Worm (Caenorhabditis elegans): ENCODE results near the gene F36F12.7.
"Not testable (repeated sequence)": the region's sequence is repeated elsewhere in the genome, so short reads cannot be mapped to it uniquely, and the experiment has no call there.

Gene F36F12.7

ce11 chrV:2083869-2084268 is 15.3 kb upstream of the F36F12.7 start:
- no peak for TF ChIP-seq unc-62 (GFP tag; optimal IDR thresholded peaks at IDR 0.05)

ce11 chrV:2085745-2086267 is 13.3 kb upstream of the F36F12.7 start, which contains the start of gene F36F12.3:
Gene F36F12.3 (plus strand): TSS chrV:2085795.
- not testable (repeated sequence) for TF ChIP-seq unc-62 (GFP tag; optimal IDR thresholded peaks at IDR 0.05)

- TF ChIP-seq unc-62 (GFP tag; optimal IDR thresholded peaks at IDR 0.05), result not testable (repeated sequence)
Observed at ce11 chrV:2090321-2090720, 8.8 kb upstream of the F36F12.7 start, which contains the start of gene ztf-28. Gene ztf-28 (plus strand): TSS chrV:2090669.

- TF ChIP-seq unc-62 (GFP tag; optimal IDR thresholded peaks at IDR 0.05), result no peak
Observed at ce11 chrV:2095204-2095603, 3.9 kb upstream of the F36F12.7 start, which contains the start of gene F36F12.2. Gene F36F12.2 (minus strand): TSS chrV:2095304.

DNA sequence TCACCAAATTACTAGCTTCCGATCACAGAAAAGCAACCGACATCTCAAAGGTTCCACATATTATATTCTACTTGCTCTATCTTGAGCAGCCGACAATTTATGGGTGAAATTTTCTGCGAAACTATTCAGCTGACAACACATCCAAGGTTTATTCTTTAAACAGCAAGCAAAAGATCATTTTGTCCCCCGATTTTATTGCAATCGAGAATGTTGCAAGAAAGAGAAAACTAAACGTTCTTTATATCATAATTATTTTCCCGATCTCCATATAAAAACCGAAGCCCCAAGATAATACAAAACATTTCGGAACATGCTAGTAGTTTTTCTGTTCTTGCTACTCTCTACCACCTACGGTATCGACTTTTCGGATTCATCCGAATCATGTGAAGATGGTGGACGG is 3.4 kb upstream of the F36F12.7 start, which contains the start of gene clec-207:
TSS of gene clec-207 (plus strand) at position 301 of the 400 bp plus-strand sequence.
- no peak for TF ChIP-seq unc-62 (GFP tag; optimal IDR thresholded peaks at IDR 0.05)

DNA sequence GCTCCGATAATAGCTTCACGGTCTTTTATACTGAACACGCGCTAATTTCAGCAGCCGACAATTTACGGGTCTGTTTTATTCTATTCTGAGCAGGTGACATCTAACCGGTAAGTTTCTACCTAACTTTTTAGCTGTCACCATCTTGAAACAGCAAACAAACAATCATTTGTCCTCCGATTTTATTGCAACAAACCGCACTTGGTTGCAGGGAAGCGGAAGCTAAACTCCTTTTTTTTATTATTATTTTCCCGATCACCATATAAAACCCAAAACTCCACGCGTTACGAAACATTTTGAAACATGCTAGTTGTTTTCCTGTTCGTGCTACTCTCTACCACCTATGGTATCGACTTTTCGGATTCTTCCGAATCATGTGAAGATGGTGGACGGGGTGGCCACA is 1.5 kb upstream of the F36F12.7 start, which contains the start of gene clec-208:
TSS of gene clec-208 (plus strand) at position 301 of the 400 bp plus-strand sequence.
- no peak for TF ChIP-seq unc-62 (GFP tag; optimal IDR thresholded peaks at IDR 0.05)

DNA sequence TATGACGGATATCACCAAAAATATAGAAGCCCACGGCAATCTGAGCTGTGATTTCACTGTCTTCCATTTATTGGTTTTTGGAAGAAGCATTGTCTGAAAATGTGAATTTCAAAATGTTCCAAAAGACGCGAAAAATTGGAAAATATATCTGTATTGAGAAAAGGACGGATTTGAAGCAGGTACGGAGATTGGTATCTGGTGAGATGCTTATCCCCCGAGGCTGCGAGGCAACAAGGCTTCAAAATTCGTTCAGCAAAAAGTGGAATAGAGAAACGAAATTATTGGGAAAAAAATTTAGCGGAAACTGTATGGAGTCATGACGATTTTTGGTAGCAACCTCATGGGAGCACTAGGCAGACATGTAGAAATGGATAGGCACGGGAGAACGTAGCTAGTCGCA is 4.0 kb downstream of the F36F12.7 start, which contains the start of gene F36F12.1:
TSS of gene F36F12.1 (minus strand) at position 101 of the 400 bp plus-strand sequence.
- TF ChIP-seq unc-62 (GFP tag; optimal IDR thresholded peaks at IDR 0.05), result no peak

DNA sequence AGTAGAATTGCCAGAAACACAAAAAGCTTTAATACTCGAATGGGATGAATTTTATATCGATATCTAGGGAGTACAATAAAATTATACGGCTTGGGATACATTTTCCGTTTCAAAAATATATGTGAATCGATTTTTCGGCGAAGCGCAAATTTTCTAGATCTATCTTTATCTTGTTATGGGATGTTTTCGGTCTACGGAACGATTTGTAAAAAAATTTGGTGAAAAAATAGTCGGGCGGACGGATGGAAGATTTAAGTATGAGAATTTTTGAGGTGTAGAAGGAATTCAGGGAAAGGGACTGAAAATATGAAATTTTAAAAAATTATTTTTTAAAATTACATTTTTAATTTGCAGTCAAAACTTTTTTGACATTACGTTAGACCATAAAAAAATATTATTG is 6.8 kb downstream of the F36F12.7 start, which contains the start of gene F22F7.4:
TSS of gene F22F7.4 (minus strand) at position 101 of the 400 bp plus-strand sequence.
- no peak for TF ChIP-seq unc-62 (GFP tag; optimal IDR thresholded peaks at IDR 0.05)

- no peak for TF ChIP-seq unc-62 (GFP tag; optimal IDR thresholded peaks at IDR 0.05)
Observed at ce11 chrV:2109295-2109694, 10.2 kb downstream of the F36F12.7 start, which contains the start of gene ckb-4. Gene ckb-4 (minus strand): TSS chrV:2109434.

DNA sequence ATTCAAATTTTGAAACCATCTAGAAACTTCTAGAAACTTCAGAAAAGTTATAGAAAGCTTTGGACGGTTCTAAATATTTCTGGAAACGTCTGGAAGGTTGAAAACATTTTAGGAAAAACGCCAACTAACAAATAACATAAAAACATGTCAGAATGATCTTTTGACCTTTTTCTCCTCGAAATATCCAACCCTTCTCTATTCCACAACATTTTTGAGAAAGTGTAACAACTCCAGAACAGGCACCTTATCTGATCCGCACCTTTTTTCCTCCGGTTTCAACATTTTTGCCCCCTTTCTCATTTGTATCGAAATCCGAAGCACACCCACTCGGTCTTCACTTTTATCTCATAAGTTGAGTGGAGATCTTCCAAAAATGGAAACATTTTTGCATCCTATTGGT is 11.2 kb downstream of the F36F12.7 start, which contains the start of gene F22F7.3:
TSS of gene F22F7.3 (plus strand) at position 301 of the 400 bp plus-strand sequence.
- TF ChIP-seq unc-62 (GFP tag; optimal IDR thresholded peaks at IDR 0.05), result no peak

- TF ChIP-seq unc-62 (GFP tag; optimal IDR thresholded peaks at IDR 0.05), result no peak
Observed at ce11 chrV:2118574-2118973, 19.4 kb downstream of the F36F12.7 start, which contains the start of gene bgnt-1.2. Gene bgnt-1.2 (minus strand): TSS chrV:2118674.

DNA sequence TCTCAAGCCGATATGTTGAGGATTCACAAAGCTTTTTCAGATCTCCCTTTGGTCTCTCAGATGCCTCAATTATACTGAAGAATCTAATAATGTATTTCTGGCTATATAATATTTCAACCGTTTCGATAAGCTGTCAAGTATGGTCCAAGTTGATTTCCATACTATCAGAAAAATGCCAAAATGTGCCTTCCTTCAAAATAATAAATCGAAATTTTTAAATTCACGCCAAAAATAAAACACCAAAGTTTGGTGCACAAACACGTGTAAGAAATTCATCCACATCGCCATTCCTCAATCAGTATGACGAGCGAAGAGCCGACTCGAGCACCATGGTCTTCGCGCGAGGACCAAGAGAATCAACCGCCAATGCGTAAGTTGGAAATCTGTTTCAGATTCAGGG is 20.4 kb downstream of the F36F12.7 start, which contains the start of gene F22F7.11:
TSS of gene F22F7.11 (plus strand) at position 301 of the 400 bp plus-strand sequence.
- TF ChIP-seq unc-62 (GFP tag; optimal IDR thresholded peaks at IDR 0.05), result no peak

ce11 chrV:2121910-2122362 is 22.8 kb downstream of the F36F12.7 start, which contains the start of gene F22F7.8:
Gene F22F7.8 (minus strand): TSS chrV:2121960.
- TF ChIP-seq unc-62 (GFP tag; optimal IDR thresholded peaks at IDR 0.05), result no peak

ce11 chrV:2122517-2122916 is 23.4 kb downstream of the F36F12.7 start, which contains the start of gene F22F7.2:
Gene F22F7.2 (plus strand): TSS chrV:2122782.
- no peak for TF ChIP-seq unc-62 (GFP tag; optimal IDR thresholded peaks at IDR 0.05)

DNA sequence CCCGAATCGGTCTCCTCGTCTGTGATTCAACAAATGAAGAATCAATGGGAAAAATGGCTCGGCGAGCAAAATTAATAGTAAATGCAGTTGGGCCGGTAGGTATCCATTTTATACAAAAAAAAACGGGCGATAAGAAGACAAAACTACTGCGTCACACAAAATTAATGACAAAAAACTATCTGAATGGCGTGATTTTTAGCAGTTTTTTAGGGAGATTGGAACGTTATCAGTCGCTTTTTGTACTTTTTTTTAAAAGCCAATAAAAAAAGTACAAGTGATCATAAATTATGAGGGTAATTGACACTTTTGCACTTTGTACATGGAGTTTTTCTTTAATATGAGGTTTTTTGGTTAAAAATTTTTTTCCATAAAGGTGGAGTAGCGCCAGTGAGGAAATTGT is 24.0 kb downstream of the F36F12.7 start:
- no peak for TF ChIP-seq unc-62 (GFP tag; optimal IDR thresholded peaks at IDR 0.05)

DNA sequence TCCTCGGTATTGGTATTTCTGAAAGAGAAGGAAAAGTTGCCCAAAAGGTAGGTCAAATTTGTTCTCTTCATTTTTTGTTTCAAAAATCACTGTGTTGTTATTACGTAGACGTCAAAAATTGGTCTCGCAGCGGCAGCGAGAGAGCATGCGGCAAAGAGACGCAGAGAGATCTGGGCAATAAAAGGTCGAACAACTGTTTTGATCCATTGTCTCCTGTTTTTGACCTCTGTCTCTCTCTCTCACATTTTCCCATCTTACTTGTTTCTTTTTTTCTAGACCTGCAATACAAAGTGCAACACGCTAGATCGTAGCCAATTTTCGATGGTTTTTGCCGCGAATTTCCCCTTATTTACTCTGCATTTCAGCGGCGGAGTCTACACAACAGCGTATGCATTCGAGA is 27.4 kb downstream of the F36F12.7 start:
- no peak for TF ChIP-seq unc-62 (GFP tag; optimal IDR thresholded peaks at IDR 0.05)

Measured in whole organism, dauer.